Worm (Caenorhabditis elegans) whole organism, L4/young adult: Measurements from ENCODE around the gene sru-4.

Source experiments
- W03F9.2 ChIP-seq: fragments of 150-350 bp; optimal IDR thresholded peaks from 2 replicates; lab custom pipeline; 2014; ENCODE audit warnings: missing biosample characterization, missing genetic modification characterization
- dao-5 ChIP-seq: sonication (generic microtip); optimal IDR thresholded peaks from 2 replicates; lab custom pipeline; 2016; ENCODE audit warnings: missing genotype, missing genetic modification characterization, moderate library complexity, missing compliant biosample characterization

ce11 chrIV:9467418-9467817 lies 30.8 kb upstream of the sru-4 start, which contains the start of gene F38E11.6:
- no peak for TF ChIP-seq dao-5 (tag; lab: Kevin White, UChicago)
- TF ChIP-seq W03F9.2 (tag; lab: Kevin White, UChicago) = no peak
